Worm (Caenorhabditis elegans): ENCODE data around the gene F42A10.9.

F42A10.9 gene

ce11 chrIII:6194480-6194879 lies 30.1 kb downstream of the F42A10.9 start, which contains the start of gene ugt-66:
Gene ugt-66 (minus strand): TSS chrIII:6194580.
- TF ChIP-seq nhr-111 (GFP tag; optimal IDR thresholded peaks at IDR 0.05) = no peak
- TF ChIP-seq Y75B8A.6 (GFP tag; IDR thresholded peaks at IDR 0.05) = no peak
- no peak for TF ChIP-seq mdl-1 (tag; optimal IDR thresholded peaks at IDR 0.05)
- TF ChIP-seq ceh-62 (tag; optimal IDR thresholded peaks at IDR 0.05) = no peak

DNA sequence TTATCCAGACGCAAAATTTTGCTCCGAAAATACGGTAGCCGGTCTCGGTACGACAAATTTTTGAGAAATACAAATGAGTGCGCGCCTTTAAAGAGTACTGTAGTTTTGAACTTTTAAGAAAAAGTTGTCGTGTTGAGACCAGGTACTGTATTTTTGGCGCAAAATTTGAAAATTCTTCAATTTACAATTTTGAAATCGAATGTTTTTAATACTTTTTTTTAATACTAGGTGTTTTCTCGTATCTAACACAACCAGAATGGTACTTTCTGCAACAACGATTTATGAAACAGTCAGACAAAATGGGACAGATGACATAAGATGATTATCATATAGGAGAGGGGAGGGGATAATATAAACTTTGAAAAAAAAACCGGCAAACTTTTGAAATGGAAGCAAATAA lies 31.3 kb downstream of the F42A10.9 start:
- no peak for TF ChIP-seq lsy-2 (tag; optimal IDR thresholded peaks at IDR 0.05)
- 0 out of 2 replicates have a peak, but pooled peaks have one; percentile 29 for TF ChIP-seq Y48G9A.11 (GFP tag; IDR thresholded peaks at IDR 0.05)
- no peak for TF ChIP-seq snpc-1.2 (GFP tag; IDR thresholded peaks at IDR 0.05)
- no peak for TF ChIP-seq egl-43 (GFP tag; IDR thresholded peaks at IDR 0.05)
- peak; percentile 70 for TF ChIP-seq F49E8.2 (tag; optimal IDR thresholded peaks at IDR 0.05; ENCODE audit: borderline replicate concordance)
- no peak for TF ChIP-seq F26F4.8 (GFP tag; conservative IDR thresholded peaks at IDR 0.05)
- TF ChIP-seq egl-27 (tag; optimal IDR thresholded peaks at IDR 0.05) = no peak
- TF ChIP-seq mep-1 (tag; optimal IDR thresholded peaks at IDR 0.05) = no peak
- no peak for TF ChIP-seq pha-4 (GFP tag; IDR thresholded peaks at IDR 0.05)
- no peak for TF ChIP-seq pha-4 (tag; optimal IDR thresholded peaks at IDR 0.05)
- no peak for TF ChIP-seq daf-12 (tag; optimal IDR thresholded peaks at IDR 0.05)
- TF ChIP-seq lin-38 (GFP tag; IDR thresholded peaks at IDR 0.05) = peak; percentile 51

- TF ChIP-seq ZK546.5 (tag; optimal IDR thresholded peaks at IDR 0.05) (no peak), daf-19 (GFP tag; conservative IDR thresholded peaks at IDR 0.05) (no peak), T26A8.4 (GFP tag; IDR thresholded peaks at IDR 0.05) (peak; percentile 70), pqm-1 (tag; optimal IDR thresholded peaks at IDR 0.05) (no peak), unc-130 (GFP tag; optimal IDR thresholded peaks at IDR 0.05) (peak; percentile 49), vab-7 (GFP tag; IDR thresholded peaks at IDR 0.05) (no peak), lin-13 (GFP tag; optimal IDR thresholded peaks at IDR 0.05) (no peak), hlh-11 (tag; optimal IDR thresholded peaks at IDR 0.05) (no peak), hlh-30 (tag; optimal IDR thresholded peaks at IDR 0.05; ENCODE audit: insufficient read depth) (peak; percentile 40), saeg-2 (GFP tag; IDR thresholded peaks at IDR 0.05) (no peak), dpl-1 (GFP tag; optimal IDR thresholded peaks at IDR 0.05) (peak; percentile 75), aha-1 (tag) (no peak), nhr-48 (tag; optimal IDR thresholded peaks at IDR 0.05) (peak; percentile 1), madf-5 (GFP tag; IDR thresholded peaks at IDR 0.05) (no peak), mes-2 (tag; optimal IDR thresholded peaks at IDR 0.05; ENCODE audit: poor library complexity, severe bottlenecking) (peak; percentile 64), egl-43 (GFP tag; IDR thresholded peaks at IDR 0.05) (no peak), fos-1 (tag; optimal IDR thresholded peaks at IDR 0.05) (no peak), aly-2 (tag; optimal IDR thresholded peaks at IDR 0.05) (no peak), hmg-1.1 (GFP tag; IDR thresholded peaks at IDR 0.05) (peak; percentile 53; the same call in 1 of the 2 replicates), lim-7 (GFP tag; IDR thresholded peaks at IDR 0.05) (no peak), rbr-2 (tag; optimal IDR thresholded peaks at IDR 0.05) (peak; percentile 65), zfp-2 (tag; optimal IDR thresholded peaks at IDR 0.05) (no peak), dmd-9 (GFP tag; IDR thresholded peaks at IDR 0.05) (no peak), ceh-62 (tag; optimal IDR thresholded peaks at IDR 0.05) (no peak), madf-9 (GFP tag; conservative IDR thresholded peaks at IDR 0.05) (no peak), pha-4 (GFP tag; IDR thresholded peaks at IDR 0.05) (no peak), pha-4 (tag; optimal IDR thresholded peaks at IDR 0.05) (no peak), arid-1 (GFP tag; conservative IDR thresholded peaks at IDR 0.05) (no peak), gei-8 (GFP tag; optimal IDR thresholded peaks at IDR 0.05) (no peak), lin-38 (GFP tag; IDR thresholded peaks at IDR 0.05) (peak; percentile 77), nhr-41 (GFP tag; IDR thresholded peaks at IDR 0.05) (no peak), nhr-10 (tag; optimal IDR thresholded peaks at IDR 0.05) (no peak), T20F7.1 (GFP tag; optimal IDR thresholded peaks at IDR 0.05) (no peak), zag-1 (tag; optimal IDR thresholded peaks at IDR 0.05) (no peak), Y75B8A.6 (GFP tag; IDR thresholded peaks at IDR 0.05) (no peak), skn-1 (tag; optimal IDR thresholded peaks at IDR 0.05) (no peak)
These were observed 34.2 kb downstream of the F42A10.9 start, which contains the start of the genes C23G10.7 and rpn-2 for ce11 chrIII:6198378-6199234. Gene C23G10.7 (minus strand): TSS chrIII:6198414. Gene rpn-2 (plus strand): TSS chrIII:6199184.
